Fruit fly (Drosophila melanogaster) S2 (cell line): ENCODE results near the gene Ugt37C2.
A peak's percentile ranks its signal among the peaks of the same experiment; 100 is the strongest.

Experiments
- CG8478 ChIP-seq: fragments of >200 bp; optimal IDR thresholded peaks from 2 replicates; lab custom pipeline; 2018
- CTCF ChIP-seq, 2 experiments: fragments of >200 bp; optimal IDR thresholded peaks; 2 replicates each; lab custom pipeline; 2018

Gene Ugt37C2

dm6 chr2L:16793970-16794369 lies at the start of gene Ugt37C2:
Gene Ugt37C2, plus strand, starts transcription at chr2L:16794211.
- TF ChIP-seq CTCF (optimal IDR thresholded peaks at IDR 0.05; lab: Kevin White, UChicago) (no peak), CG8478 (lab: Kevin White, UChicago) (no peak)

- TF ChIP-seq CTCF (optimal IDR thresholded peaks at IDR 0.05; lab: Kevin White, UChicago) (no peak), CG8478 (lab: Kevin White, UChicago) (no peak)
These were observed 46.9 kb upstream of the Ugt37C2 start for dm6 chr2L:16747145-16747544.

dm6 chr2L:16752340-16752739 lies 41.7 kb upstream of the Ugt37C2 start:
- TF ChIP-seq CG8478 (lab: Kevin White, UChicago) (no peak), CTCF (optimal IDR thresholded peaks at IDR 0.05; lab: Kevin White, UChicago) (no peak)

- TF ChIP-seq CG8478 (lab: Kevin White, UChicago) (no peak), CTCF (optimal IDR thresholded peaks at IDR 0.05; lab: Kevin White, UChicago) (no peak)
These were observed 39.9 kb upstream of the Ugt37C2 start, which contains the start of gene yellow-b for dm6 chr2L:16754074-16754473. Gene yellow-b, plus strand, starts transcription at chr2L:16754336.

- TF ChIP-seq CG8478 (lab: Kevin White, UChicago), result no peak
- no peak for TF ChIP-seq CTCF (optimal IDR thresholded peaks at IDR 0.05; lab: Kevin White, UChicago)
These were observed 33.2 kb upstream of the Ugt37C2 start, which contains the start of gene ppk17 for dm6 chr2L:16760504-16761417. Gene ppk17, minus strand, starts transcription at chr2L:16760554.

- no peak for TF ChIP-seq CG8478 (lab: Kevin White, UChicago)
- TF ChIP-seq CTCF (optimal IDR thresholded peaks at IDR 0.05; lab: Kevin White, UChicago), result no peak
These were observed 32.1 kb upstream of the Ugt37C2 start for dm6 chr2L:16761891-16762290.

- no peak for TF ChIP-seq CTCF (optimal IDR thresholded peaks at IDR 0.05; lab: Kevin White, UChicago)
- TF ChIP-seq CG8478 (lab: Kevin White, UChicago), result no peak
These were observed 29.5 kb upstream of the Ugt37C2 start for dm6 chr2L:16764480-16764879.

- TF ChIP-seq CTCF (optimal IDR thresholded peaks at IDR 0.05; lab: Kevin White, UChicago) (no peak), CG8478 (lab: Kevin White, UChicago) (no peak)
These were observed 27.8 kb upstream of the Ugt37C2 start, which contains the start of gene Mhc for dm6 chr2L:16766070-16766752. Gene Mhc, plus strand, starts transcription at chr2L:16766566.

dm6 chr2L:16787548-16787947 lies 6.5 kb upstream of the Ugt37C2 start:
- peak in 1 of 2 experiments; percentile 8 for TF ChIP-seq CTCF (optimal IDR thresholded peaks at IDR 0.05; lab: Kevin White, UChicago)
- TF ChIP-seq CG8478 (lab: Kevin White, UChicago), result no peak

- TF ChIP-seq CTCF (optimal IDR thresholded peaks at IDR 0.05; lab: Kevin White, UChicago), result no peak
- TF ChIP-seq CG8478 (lab: Kevin White, UChicago), result no peak
These were observed 5.1 kb upstream of the Ugt37C2 start for dm6 chr2L:16788885-16789284.

dm6 chr2L:16789880-16790279 lies 4.1 kb upstream of the Ugt37C2 start:
- TF ChIP-seq CTCF (optimal IDR thresholded peaks at IDR 0.05; lab: Kevin White, UChicago), result no peak
- TF ChIP-seq CG8478 (lab: Kevin White, UChicago), result no peak

dm6 chr2L:16790671-16791270 lies 3.2 kb upstream of the Ugt37C2 start, which contains the start of gene Cyt-b5-r:
Gene Cyt-b5-r, minus strand, starts transcription at chr2L:16790721.
- TF ChIP-seq CTCF (optimal IDR thresholded peaks at IDR 0.05; lab: Kevin White, UChicago) (no peak), CG8478 (lab: Kevin White, UChicago) (no peak)

- no peak for TF ChIP-seq CTCF (optimal IDR thresholded peaks at IDR 0.05; lab: Kevin White, UChicago)
- TF ChIP-seq CG8478 (lab: Kevin White, UChicago), result no peak
These were observed 2.7 kb upstream of the Ugt37C2 start, which contains the start of gene CG17928 for dm6 chr2L:16791345-16791744. Gene CG17928, plus strand, starts transcription at chr2L:16791568.

dm6 chr2L:16796104-16796645 lies 2.2 kb downstream of the Ugt37C2 start, which contains the start of gene Ugt37E1:
Gene Ugt37E1, plus strand, starts transcription at chr2L:16796595.
- TF ChIP-seq CTCF (optimal IDR thresholded peaks at IDR 0.05; lab: Kevin White, UChicago), result no peak
- TF ChIP-seq CG8478 (lab: Kevin White, UChicago), result no peak
